Fruit fly (Drosophila melanogaster): ENCODE data around the gene CG10089.

CG10089 gene

DNA sequence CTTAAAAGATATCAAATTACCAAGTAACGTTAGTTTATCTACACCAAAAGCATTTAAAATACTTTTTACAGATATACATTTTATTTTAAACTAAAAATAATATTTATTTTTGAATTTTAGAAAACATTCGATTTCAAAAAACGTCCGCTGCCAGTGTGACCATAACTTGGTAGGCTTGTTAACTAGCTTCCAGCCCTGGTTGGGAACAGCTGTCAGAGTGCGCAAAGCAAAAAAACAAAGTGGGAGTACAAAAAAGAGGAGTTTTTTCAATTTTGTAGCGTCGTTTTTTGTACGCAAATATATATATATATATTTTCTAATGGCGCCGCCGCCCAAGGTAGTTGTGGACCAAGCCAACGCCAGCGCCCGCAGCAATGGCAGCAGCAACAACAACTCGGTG, 32.2 kb downstream of the CG10089 start, which contains the start of gene cmb:
cmb (plus strand) TSS at position 195 of the 400 bp plus-strand sequence.
- no peak for TF ChIP-seq noc (tag; optimal IDR thresholded peaks at IDR 0.05)

DNA sequence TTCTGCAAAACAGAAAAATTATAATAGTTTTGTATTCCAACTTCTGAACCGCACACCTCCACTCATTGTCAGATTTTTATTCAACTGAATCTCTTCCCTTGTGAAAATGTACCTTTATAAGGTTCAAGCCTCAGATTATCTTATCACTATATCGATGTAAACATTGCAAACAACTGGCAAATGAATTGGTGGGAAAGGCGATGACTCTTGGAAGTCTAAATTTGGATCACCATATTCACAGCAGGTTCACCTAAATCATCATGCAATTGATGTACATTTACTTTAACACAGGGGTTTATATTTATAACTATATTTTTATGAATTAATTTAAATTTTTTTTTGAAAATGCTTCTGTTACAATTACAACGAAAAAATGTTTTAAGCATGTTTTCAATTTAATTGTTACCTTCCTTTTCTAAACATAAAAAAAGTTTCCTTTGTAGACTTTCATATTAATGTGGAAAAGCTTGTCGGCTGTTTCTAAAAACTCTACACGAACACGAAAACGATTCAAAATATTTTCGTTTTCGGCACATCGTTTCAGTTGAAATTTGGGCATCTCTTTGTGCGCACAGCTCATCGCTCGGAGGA, 34.1 kb downstream of the CG10089 start, which contains the start of the genes CG10140 and CG14109:
CG10140 (minus strand) TSS at position 101 of the 591 bp plus-strand sequence.
CG14109 (plus strand) TSS at position 541 of the 591 bp plus-strand sequence.
- TF ChIP-seq noc (tag; optimal IDR thresholded peaks at IDR 0.05): no peak

DNA sequence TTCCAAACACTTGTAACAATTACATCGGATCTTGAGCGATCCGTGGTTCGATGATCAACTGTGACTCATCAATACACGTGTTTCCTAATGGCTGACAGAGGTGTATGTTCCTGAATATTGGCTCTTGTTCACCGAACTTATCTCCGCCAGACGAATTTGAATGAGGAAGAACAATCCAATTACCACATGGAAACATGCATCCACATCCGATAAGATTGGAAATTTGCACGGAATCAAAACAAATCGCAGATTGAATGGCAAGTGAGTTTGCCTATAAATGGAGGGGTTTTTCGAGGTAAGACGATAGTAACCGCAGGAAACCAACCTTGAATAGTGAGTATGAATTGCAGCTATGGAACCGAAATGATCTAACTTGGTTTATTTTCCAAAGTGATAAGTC, 36.9 kb downstream of the CG10089 start, which contains the start of gene CG10725:
CG10725 (plus strand) TSS at position 301 of the 400 bp plus-strand sequence.
- TF ChIP-seq noc (tag; optimal IDR thresholded peaks at IDR 0.05): no peak

DNA sequence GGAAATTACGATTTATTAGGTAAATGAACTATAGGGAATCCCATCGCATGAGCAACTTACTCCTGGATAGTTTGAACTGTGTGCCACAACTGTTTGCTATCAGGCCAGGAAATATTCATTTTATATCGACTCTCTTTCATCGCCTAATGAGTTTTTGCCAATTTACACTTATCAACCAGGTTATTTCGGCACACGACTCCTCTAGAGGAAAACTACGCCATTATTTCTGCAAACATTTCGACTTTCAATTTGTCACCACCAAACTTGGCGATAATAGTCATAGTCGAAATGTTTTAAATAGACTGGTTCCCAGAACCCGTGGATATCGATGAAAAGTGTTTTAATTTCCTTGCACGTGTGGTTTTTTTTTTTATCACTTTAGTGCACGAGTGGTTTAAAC, 37.6 kb downstream of the CG10089 start, which contains the start of gene CG10154:
CG10154 (minus strand) TSS at position 101 of the 400 bp plus-strand sequence.
- no peak for TF ChIP-seq noc (tag; optimal IDR thresholded peaks at IDR 0.05)

DNA sequence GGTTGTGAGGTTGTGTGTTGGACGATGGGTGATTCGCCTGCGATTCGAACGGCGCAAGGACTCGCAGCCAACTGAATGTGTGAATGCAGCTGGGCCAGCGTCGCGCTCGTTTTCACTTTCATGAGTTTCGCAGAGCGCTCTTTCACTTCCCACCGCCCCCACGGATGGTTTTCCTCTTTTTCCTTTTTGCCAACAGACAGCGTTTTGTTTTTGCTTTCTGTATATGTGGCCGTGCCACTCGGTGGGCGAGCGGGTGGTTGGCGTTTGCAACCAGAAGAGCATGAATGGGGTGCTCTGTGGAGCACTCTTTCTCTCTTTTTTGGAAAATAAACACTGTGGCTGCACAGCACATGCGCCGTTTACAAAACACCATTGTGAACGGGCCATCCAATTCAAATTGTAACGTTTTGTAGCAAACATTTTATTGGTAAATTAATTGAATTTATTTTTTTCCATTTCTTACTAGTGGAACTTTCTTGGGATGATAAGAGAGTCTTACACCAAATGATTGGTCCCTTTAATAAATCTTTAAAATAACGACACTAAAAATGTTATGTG, 39.3 kb downstream of the CG10089 start, which contains the start of gene CG10713:
CG10713 (minus strand) TSS at position 60 of the 558 bp plus-strand sequence.
- no peak for TF ChIP-seq noc (tag; optimal IDR thresholded peaks at IDR 0.05)

DNA sequence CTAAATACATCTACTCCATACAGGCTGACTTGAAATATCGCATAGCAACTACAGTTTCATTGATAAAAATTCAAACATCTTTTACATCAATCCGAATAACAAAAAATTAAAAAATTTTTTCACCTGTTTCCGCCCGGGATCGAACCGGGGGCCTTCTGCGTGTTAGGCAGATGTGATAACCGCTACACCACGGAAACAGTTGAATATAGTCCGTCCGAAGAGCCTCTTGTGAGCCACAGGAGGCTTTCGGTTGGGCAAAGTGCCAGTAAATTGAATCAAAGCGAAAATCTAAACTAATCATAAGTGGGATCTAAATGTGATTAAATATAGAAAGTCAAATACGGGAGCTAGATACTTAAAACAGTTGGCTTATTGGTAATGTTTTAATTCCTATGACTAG, 41.1 kb downstream of the CG10089 start:
- TF ChIP-seq noc (tag; optimal IDR thresholded peaks at IDR 0.05): no peak

DNA sequence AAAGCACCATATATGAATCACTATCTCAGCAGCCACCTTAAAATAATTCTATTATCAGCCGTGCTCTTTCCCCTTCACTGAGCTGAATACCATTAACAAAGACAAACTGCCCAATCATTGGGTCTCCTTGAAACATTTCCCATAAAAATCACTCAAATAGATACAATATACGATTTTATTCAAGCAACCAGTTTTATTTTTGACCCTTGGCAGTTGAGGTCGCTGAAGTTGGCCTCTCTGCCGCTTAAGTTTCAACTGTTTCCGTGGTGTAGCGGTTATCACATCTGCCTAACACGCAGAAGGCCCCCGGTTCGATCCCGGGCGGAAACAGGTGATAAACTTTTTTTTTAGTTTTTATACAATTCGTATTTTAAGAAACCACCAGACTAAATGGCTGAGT, 41.8 kb downstream of the CG10089 start:
- no peak for TF ChIP-seq noc (tag; optimal IDR thresholded peaks at IDR 0.05)

DNA sequence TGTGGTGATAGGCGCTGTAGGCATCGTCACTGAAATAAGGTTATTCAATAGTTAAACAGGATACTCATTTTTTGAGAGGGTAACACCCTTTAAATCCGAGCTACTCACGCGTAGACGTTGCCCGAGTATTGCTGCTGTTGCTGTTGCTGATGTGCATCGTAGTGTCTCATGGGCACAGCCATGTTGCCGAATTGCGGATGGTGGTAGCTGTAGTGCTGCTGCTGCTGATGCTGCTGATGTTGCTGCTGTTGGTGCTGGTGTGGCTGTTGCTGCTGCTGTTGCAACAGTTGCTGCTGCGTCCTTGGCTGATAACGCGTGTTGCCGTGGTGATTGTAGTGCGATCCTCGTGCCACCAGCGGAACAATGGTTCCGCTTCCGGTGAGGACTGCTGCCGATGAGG, 44.4 kb downstream of the CG10089 start:
- TF ChIP-seq noc (tag; optimal IDR thresholded peaks at IDR 0.05): no peak

DNA sequence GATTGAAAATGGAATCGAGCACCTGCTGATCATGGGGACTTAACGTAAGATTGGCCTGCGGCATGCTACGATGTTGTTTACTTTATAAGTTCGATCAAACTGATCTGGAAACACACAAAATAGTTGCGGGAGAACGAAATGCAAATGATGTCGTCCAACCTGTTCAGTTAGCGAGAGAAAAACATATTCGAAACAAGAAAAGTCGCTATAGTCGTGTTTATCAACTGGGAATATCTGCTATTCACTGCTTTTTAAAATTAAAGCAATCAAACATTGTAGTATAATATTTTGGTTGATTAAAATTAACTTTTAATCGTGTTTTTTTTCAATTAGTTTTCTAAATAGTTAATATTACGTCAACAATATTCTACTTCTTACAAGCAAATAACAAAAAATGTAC, 48.0 kb downstream of the CG10089 start, which contains the start of gene CG14105:
CG14105 (minus strand) TSS at position 101 of the 400 bp plus-strand sequence.
- no peak for TF ChIP-seq noc (tag; optimal IDR thresholded peaks at IDR 0.05)

DNA sequence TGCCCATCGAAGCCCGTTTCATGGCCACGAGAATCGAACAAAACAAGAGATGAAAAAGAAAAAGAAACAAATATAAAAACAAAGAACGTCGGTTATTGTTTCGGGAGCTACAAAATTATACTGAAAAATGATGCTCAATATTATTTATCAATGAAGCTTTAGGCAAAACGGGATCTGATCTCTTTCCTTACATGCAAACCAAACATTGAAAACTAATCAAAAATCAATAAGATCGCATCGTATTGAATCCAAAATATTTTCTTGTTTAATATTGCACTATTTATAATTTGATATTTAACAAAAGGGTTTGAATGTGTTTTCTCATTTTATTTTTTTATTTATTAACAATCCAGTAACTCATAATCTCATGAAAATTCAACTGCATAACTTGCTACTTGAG, 49.0 kb downstream of the CG10089 start, which contains the start of gene CG14106:
CG14106 (minus strand) TSS at position 101 of the 400 bp plus-strand sequence.
- TF ChIP-seq noc (tag; optimal IDR thresholded peaks at IDR 0.05): no peak

DNA sequence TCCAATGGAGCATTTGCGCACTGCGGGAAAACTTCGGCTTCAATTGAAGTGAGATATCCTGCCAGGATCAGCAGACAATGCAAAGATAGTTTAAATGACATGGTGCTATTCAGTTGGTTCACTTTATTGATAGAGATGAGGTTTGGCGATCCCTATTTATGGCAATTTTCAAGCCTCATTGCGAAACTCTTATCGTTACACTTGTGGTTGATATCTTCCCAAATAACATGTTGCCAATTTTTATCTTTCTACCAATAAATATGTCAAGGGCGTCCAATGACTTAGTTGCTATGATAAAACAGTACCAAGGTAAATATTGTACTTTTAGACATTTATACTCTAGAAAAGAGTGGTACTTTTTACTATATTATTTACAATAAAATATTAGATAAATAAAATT, 50.5 kb downstream of the CG10089 start, which contains the start of gene CG33263:
CG33263 (minus strand) TSS at position 101 of the 400 bp plus-strand sequence.
- no peak for TF ChIP-seq noc (tag; optimal IDR thresholded peaks at IDR 0.05)

DNA sequence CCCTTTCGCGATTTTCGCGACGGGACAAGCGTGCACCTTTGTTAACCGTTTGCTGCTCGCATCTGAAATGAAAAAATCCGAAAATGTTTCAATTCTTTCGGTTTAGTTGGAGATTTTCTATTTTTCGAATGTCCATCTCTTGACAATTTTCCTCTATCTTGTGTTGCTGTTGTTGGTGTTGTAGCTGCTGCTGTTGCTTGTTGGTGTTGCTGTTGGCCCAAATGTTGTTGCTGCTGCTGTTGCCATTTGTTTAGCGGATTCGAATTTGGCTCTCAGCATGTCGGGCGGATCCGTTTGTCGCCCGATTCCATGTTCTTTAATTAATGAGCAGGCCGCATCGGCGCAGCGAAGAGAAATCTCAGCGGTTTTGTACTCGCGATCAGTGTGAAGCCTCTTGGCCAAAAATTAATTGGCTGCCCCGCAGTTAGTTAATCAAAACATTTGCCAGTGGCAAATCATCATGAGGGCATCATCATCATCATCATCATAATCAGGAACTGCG, 52.2 kb downstream of the CG10089 start, which contains the start of gene CG32121:
CG32121 (minus strand) TSS at position 51 of the 502 bp plus-strand sequence.
- no peak for TF ChIP-seq noc (tag; optimal IDR thresholded peaks at IDR 0.05)

DNA sequence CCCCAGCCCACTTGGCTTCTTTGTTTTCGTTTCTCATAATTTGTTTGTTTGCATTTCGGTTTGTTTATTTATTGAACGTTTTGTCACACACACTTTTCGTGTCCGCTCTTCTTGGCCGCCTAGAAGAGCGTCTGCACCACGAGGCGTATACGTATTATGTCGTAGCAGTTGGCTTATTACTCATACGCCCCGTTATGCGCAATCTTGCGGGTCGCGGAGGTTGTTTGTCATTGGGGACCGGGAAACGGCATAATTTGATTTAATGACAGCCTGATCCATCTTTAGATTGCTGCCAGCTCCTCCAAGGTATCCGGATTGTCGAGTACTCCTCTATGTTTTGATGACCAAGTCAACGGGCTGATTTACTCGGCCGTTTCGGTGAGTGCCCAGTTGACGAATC, 54.4 kb downstream of the CG10089 start:
- TF ChIP-seq noc (tag; optimal IDR thresholded peaks at IDR 0.05): no peak

Data from whole organism, larva.